Fruit fly (Drosophila melanogaster): ENCODE results near the gene Septin1.

Gene Septin1

dm6 chrX:21339476-21339931 lies 18.6 kb upstream of the Septin1 start, which contains the start of the genes tty and fliI (continued):
- TF ChIP-seq Oaz (GFP tag; IDR thresholded peaks at IDR 0.05), result peak; percentile 68
- peak; percentile 42 for TF ChIP-seq CG11398 (GFP tag; optimal IDR thresholded peaks at IDR 0.05)
- TF ChIP-seq sens-2 (GFP tag; IDR thresholded peaks at IDR 0.05), result peak; percentile 72
- peak; percentile 71 for TF ChIP-seq ewg (GFP tag; optimal IDR thresholded peaks at IDR 0.05)
- TF ChIP-seq Antp (GFP tag; optimal IDR thresholded peaks at IDR 0.05), result peak; percentile 88
- peak; percentile 72 for TF ChIP-seq Fer3 (tag; optimal IDR thresholded peaks at IDR 0.05)
- peak; percentile 43 for TF ChIP-seq sd (tag; optimal IDR thresholded peaks at IDR 0.05)
- TF ChIP-seq Hey (tag; optimal IDR thresholded peaks at IDR 0.05), result no peak
- peak; percentile 86 for TF ChIP-seq Dip3 (GFP tag; optimal IDR thresholded peaks at IDR 0.05)
- TF ChIP-seq CG14667 (GFP tag; IDR thresholded peaks at IDR 0.05), result peak; percentile 87
- TF ChIP-seq schlank (tag; optimal IDR thresholded peaks at IDR 0.05), result peak; percentile 54
- TF ChIP-seq CG12299 (tag; optimal IDR thresholded peaks at IDR 0.05), result no peak
- TF ChIP-seq CG33557 (GFP tag; optimal IDR thresholded peaks at IDR 0.05), result no peak
- TF ChIP-seq fru (optimal IDR thresholded peaks at IDR 0.05), result no peak
- TF ChIP-seq Scr (GFP tag; IDR thresholded peaks at IDR 0.05; ENCODE audit: partially characterized antibody), result no peak
- peak; percentile 60 for TF ChIP-seq Blimp-1 (GFP tag; optimal IDR thresholded peaks at IDR 0.05)
- peak; percentile 80 for TF ChIP-seq CG1602 (GFP tag; optimal IDR thresholded peaks at IDR 0.05)
- peak; percentile 84; the same call in 2 of the 3 replicates for TF ChIP-seq CG3726 (GFP tag; IDR thresholded peaks at IDR 0.05)
- TF ChIP-seq ab (GFP tag; optimal IDR thresholded peaks at IDR 0.05), result peak; percentile 24
- peak; percentile 69 for TF ChIP-seq CG8388 (GFP tag; optimal IDR thresholded peaks at IDR 0.05)
- TF ChIP-seq CG12391 (tag; optimal IDR thresholded peaks at IDR 0.05), result peak; percentile 80
- no peak for TF ChIP-seq ato (GFP tag; IDR thresholded peaks at IDR 0.05; ENCODE audit: partially characterized antibody)
- TF ChIP-seq slou (GFP tag; optimal IDR thresholded peaks at IDR 0.05), result peak; percentile 35
- TF ChIP-seq CG16779 (GFP tag; IDR thresholded peaks at IDR 0.05), result peak; percentile 53; the same call in 1 of the 2 replicates
- peak; percentile 60 for TF ChIP-seq cwo (GFP tag; optimal IDR thresholded peaks at IDR 0.05)
- TF ChIP-seq CG4854 (GFP tag; optimal IDR thresholded peaks at IDR 0.05), result peak; percentile 72
- TF ChIP-seq CG14441 (GFP tag; IDR thresholded peaks at IDR 0.05), result peak; percentile 94
- TF ChIP-seq Adf1 (GFP tag; IDR thresholded peaks at IDR 0.05), result peak; percentile 49
- TF ChIP-seq Myb (GFP tag; optimal IDR thresholded peaks at IDR 0.05), result peak; percentile 89
- TF ChIP-seq dati (GFP tag; IDR thresholded peaks at IDR 0.05), result peak; percentile 73

DNA sequence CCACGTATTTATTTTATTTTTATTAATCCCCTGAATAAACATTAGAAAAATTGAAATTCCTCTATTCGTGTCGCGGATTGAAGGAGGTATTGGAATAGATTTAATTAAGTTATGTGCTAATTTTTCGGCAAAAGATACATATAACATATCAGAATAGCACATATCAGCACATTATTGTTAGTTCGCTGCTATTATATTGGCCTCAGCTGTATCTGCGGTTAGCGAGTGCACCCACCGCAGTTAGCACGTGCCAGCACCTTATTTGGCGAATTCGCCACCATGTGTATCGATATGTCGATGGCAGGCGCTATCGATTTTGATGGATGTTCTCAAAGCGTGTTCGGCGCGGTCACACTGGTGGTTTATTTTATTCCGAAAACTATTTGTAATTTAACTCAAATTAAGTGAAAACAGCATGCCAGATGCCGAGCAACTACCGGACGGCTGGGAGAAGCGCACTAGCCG lies 13.0 kb upstream of the Septin1 start, which contains the start of gene dod:
Gene dod, plus strand, starts transcription at position 323 of the 465 bp plus-strand sequence.
- TF ChIP-seq CG8290 (GFP tag; optimal IDR thresholded peaks at IDR 0.05) (no peak), CG8290 (tag; optimal IDR thresholded peaks at IDR 0.05) (peak in 1 of 2 experiments; percentile 91), Fer3 (tag; optimal IDR thresholded peaks at IDR 0.05) (peak; percentile 33), Meics (GFP tag; optimal IDR thresholded peaks at IDR 0.05) (no peak), Rfx (GFP tag; IDR thresholded peaks at IDR 0.05) (peak; percentile 81), CG17328 (GFP tag; IDR thresholded peaks at IDR 0.05) (peak; percentile 64), CG32772 (GFP tag; IDR thresholded peaks at IDR 0.05) (no peak), maf-S (GFP tag; optimal IDR thresholded peaks at IDR 0.05) (no peak), CG10462 (GFP tag; optimal IDR thresholded peaks at IDR 0.05) (no peak), CG3995 (GFP tag; optimal IDR thresholded peaks at IDR 0.05) (peak; percentile 12), Jarid2 (GFP tag; optimal IDR thresholded peaks at IDR 0.05) (no peak), CG10321 (GFP tag; IDR thresholded peaks at IDR 0.05) (peak; percentile 30; the same call in 1 of the 2 replicates), nerfin-1 (tag; optimal IDR thresholded peaks at IDR 0.05) (peak; percentile 57), Hr51 (GFP tag; optimal IDR thresholded peaks at IDR 0.05) (peak; percentile 38 to 57), MTF-1 (GFP tag; optimal IDR thresholded peaks at IDR 0.05; ENCODE audit: borderline replicate concordance) (peak; percentile 17), Sox102F (GFP tag; optimal IDR thresholded peaks at IDR 0.05) (no peak), unc-4 (GFP tag; IDR thresholded peaks at IDR 0.05; ENCODE audit: partially characterized antibody) (peak; percentile 79), CG4328 (GFP tag; optimal IDR thresholded peaks at IDR 0.05) (peak; percentile 18), CG11093 (GFP tag; IDR thresholded peaks at IDR 0.05) (no peak), CG10366 (GFP tag; IDR thresholded peaks at IDR 0.05) (peak; percentile 17; the same call in 1 of the 2 replicates), Myb (GFP tag; optimal IDR thresholded peaks at IDR 0.05) (peak; percentile 57), ap (GFP tag; IDR thresholded peaks at IDR 0.05) (no peak), CG2678 (tag; optimal IDR thresholded peaks at IDR 0.05) (no peak)

Data from whole organism, embryonic.